Worm (Caenorhabditis elegans) whole organism, dauer: ENCODE results near the gene pgp-3.

Experiments used
- unc-62 ChIP-seq: sonication (generic microtip); optimal IDR thresholded peaks from 2 replicates; lab custom pipeline; 2017; ENCODE audit warnings: missing biosample characterization, missing genetic modification reagents, missing genetic modification characterization

Gene pgp-3

ce11 chrX:11385916-11386315, 34.0 kb downstream of the pgp-3 start:
- no peak for TF ChIP-seq unc-62

- TF ChIP-seq unc-62: no peak
Observed at ce11 chrX:11386903-11387302, 34.9 kb downstream of the pgp-3 start.

ce11 chrX:11387723-11388330, 35.9 kb downstream of the pgp-3 start:
- TF ChIP-seq unc-62: no peak

- TF ChIP-seq unc-62: no peak
Observed at ce11 chrX:11392924-11393323, 41.0 kb downstream of the pgp-3 start, which contains the start of gene prx-12. Gene prx-12 (plus strand): TSS chrX:11393294.

ce11 chrX:11400467-11401184, 48.7 kb downstream of the pgp-3 start:
- no peak for TF ChIP-seq unc-62

- TF ChIP-seq unc-62: no peak
Observed at ce11 chrX:11405908-11406307, 54.0 kb downstream of the pgp-3 start, which contains the start of gene slo-2. Gene slo-2 (minus strand): TSS chrX:11405931.
